Fruit fly (Drosophila melanogaster) whole organism: ENCODE data around the gene CG8032.

Experiments
- CG8478 ChIP-seq: fragments of >200 bp; optimal IDR thresholded peaks from 2 replicates; lab custom pipeline; 2018; ENCODE audit warnings: inconsistent platforms
- EcR ChIP-seq, 2 experiments: fragments of >200 bp; optimal IDR thresholded peaks; 2 replicates each; lab custom pipeline; 2017; ENCODE audit warnings: missing biosample characterization in 2 of 2, missing genetic modification characterization in 2 of 2, missing genetic modification reagents in 2 of 2
- pan ChIP-seq: fragments of >200 bp; optimal IDR thresholded peaks from 2 replicates; lab custom pipeline; 2017

- TF ChIP-seq pan (no peak), CG8478 (lab: Kevin White, UChicago) (no peak), EcR (GFP tag; optimal IDR thresholded peaks at IDR 0.05; lab: Kevin White, UChicago) (no peak)
Observed at dm6 chr3R:8667568-8667967, 3.7 kb downstream of the CG8032 start, which contains the start of gene CG8036.
